Fruit fly (Drosophila melanogaster) whole organism, embryonic: Measurements from ENCODE around the gene hob.

ENCODE experiments used
- Awh ChIP-seq: fragments of 200-800 bp; sonication (Bioruptor generic); IDR thresholded peaks from 2 replicates; pipeline ENCODE4, ENCODE4 v1.3.6; 2022; ENCODE audit warnings: missing biosample characterization, missing genetic modification characterization
- B-H1 ChIP-seq: fragments of 200-800 bp; sonication (Bioruptor generic); IDR thresholded peaks from 3 replicates; pipeline ENCODE4 v1.3.6; 2022; ENCODE audit warnings: missing biosample characterization, missing genetic modification characterization
- CG10267 ChIP-seq: fragments of 200-800 bp; sonication (Bioruptor generic); optimal IDR thresholded peaks from 2 replicates; lab custom pipeline; 2018; ENCODE audit warnings: missing biosample characterization, mild to moderate bottlenecking, missing genetic modification characterization, moderate library complexity
- CG11456 ChIP-seq: fragments of 200-800 bp; sonication (Bioruptor generic); IDR thresholded peaks from 3 replicates; pipeline ENCODE4 v1.3.6; 2022; ENCODE audit warnings: missing biosample characterization, missing genetic modification characterization
- CG14014 ChIP-seq: fragments of 200-800 bp; sonication (Bioruptor generic); IDR thresholded peaks from 2 replicates; pipeline ENCODE4 v1.3.6; 2022; ENCODE audit warnings: missing biosample characterization, missing genetic modification characterization
- CG1603 ChIP-seq: fragments of 200-800 bp; sonication (Bioruptor generic); optimal IDR thresholded peaks from 2 replicates; lab custom pipeline; 2019; ENCODE audit warnings: missing biosample characterization, mild to moderate bottlenecking, missing genetic modification characterization, moderate library complexity
- CG17568 ChIP-seq: fragments of 200-800 bp; sonication (Bioruptor generic); optimal IDR thresholded peaks from 2 replicates; lab custom pipeline; 2018; ENCODE audit warnings: missing biosample characterization, mild to moderate bottlenecking, missing genetic modification characterization, moderate library complexity
- CG18599 ChIP-seq: fragments of 200-800 bp; sonication (Bioruptor generic); optimal IDR thresholded peaks from 3 replicates; lab custom pipeline; 2017; ENCODE audit warnings: missing biosample characterization, missing genetic modification characterization, mild to moderate bottlenecking, moderate library complexity, missing genetic modification reagents
- CG2120 ChIP-seq: fragments of 200-800 bp; sonication (Bioruptor generic); optimal IDR thresholded peaks from 3 replicates; lab custom pipeline; 2016; ENCODE audit warnings: missing biosample characterization, missing genetic modification characterization
- CG30403 ChIP-seq: fragments of 200-800 bp; sonication (Bioruptor generic); optimal IDR thresholded peaks from 3 replicates; lab custom pipeline; 2016; ENCODE audit warnings: missing biosample characterization, missing genetic modification characterization
- CG31441 ChIP-seq: fragments of 200-800 bp; sonication (Bioruptor generic); IDR thresholded peaks from 2 replicates; pipeline ENCODE4 v1.3.6; 2022; ENCODE audit warnings: missing biosample characterization, missing genetic modification characterization
- CG4328 ChIP-seq: fragments of 200-800 bp; sonication (Bioruptor generic); optimal IDR thresholded peaks from 3 replicates; lab custom pipeline; 2017; ENCODE audit warnings: missing biosample characterization, missing genetic modification reagents, missing genetic modification characterization
- CG8478 ChIP-seq: fragments of >200 bp; optimal IDR thresholded peaks from 2 replicates; lab custom pipeline; 2018
- Chrac-16 ChIP-seq: fragments of 200-800 bp; sonication (Bioruptor generic); optimal IDR thresholded peaks from 3 replicates; lab custom pipeline; 2016; ENCODE audit warnings: missing biosample characterization, missing genetic modification characterization
- CrebB ChIP-seq: fragments of 200-800 bp; sonication (Bioruptor generic); optimal IDR thresholded peaks from 3 replicates; lab custom pipeline; 2018; ENCODE audit warnings: missing biosample characterization, mild to moderate bottlenecking, missing genetic modification characterization
- Dp ChIP-seq: fragments of 200-800 bp; sonication (Bioruptor generic); optimal IDR thresholded peaks from 2 replicates; lab custom pipeline; 2018; ENCODE audit warnings: missing biosample characterization, mild to moderate bottlenecking, missing genetic modification characterization, moderate library complexity
- Fer1 ChIP-seq: fragments of 200-800 bp; sonication (Bioruptor generic); optimal IDR thresholded peaks from 2 replicates; lab custom pipeline; 2017; ENCODE audit warnings: missing biosample characterization, mild to moderate bottlenecking, missing genetic modification characterization
- Fer3 ChIP-seq: fragments of 200-800 bp; sonication (Bioruptor generic); optimal IDR thresholded peaks from 2 replicates; lab custom pipeline; 2018; ENCODE audit warnings: missing biosample characterization, mild to moderate bottlenecking, missing genetic modification characterization, moderate library complexity
- HLHmδ ChIP-seq: fragments of 200-800 bp; sonication (Bioruptor generic); optimal IDR thresholded peaks from 2 replicates; lab custom pipeline; 2018; ENCODE audit warnings: missing biosample characterization, mild to moderate bottlenecking, missing genetic modification characterization, moderate library complexity
- Hand ChIP-seq: fragments of 200-800 bp; sonication (Bioruptor generic); optimal IDR thresholded peaks from 2 replicates; lab custom pipeline; 2017; ENCODE audit warnings: mild to moderate bottlenecking, missing biosample characterization, missing genetic modification reagents, missing genetic modification characterization
- HmgD ChIP-seq: fragments of 200-800 bp; sonication (Bioruptor generic); optimal IDR thresholded peaks from 3 replicates; lab custom pipeline; 2016; ENCODE audit warnings: missing biosample characterization, missing genetic modification characterization
- Lpt ChIP-seq: fragments of >200 bp; optimal IDR thresholded peaks from 2 replicates; lab custom pipeline; 2018; ENCODE audit warnings: missing biosample characterization, missing genetic modification characterization
- NC2β ChIP-seq: fragments of 200-800 bp; sonication (Bioruptor generic); optimal IDR thresholded peaks from 2 replicates; lab custom pipeline; 2016; ENCODE audit warnings: missing biosample characterization, missing genetic modification characterization
- Neu2 ChIP-seq: fragments of 200-800 bp; sonication (Bioruptor generic); optimal IDR thresholded peaks from 3 replicates; lab custom pipeline; 2016; ENCODE audit warnings: missing biosample characterization, missing genetic modification characterization, borderline replicate concordance
- Sry-β ChIP-seq: fragments of 200-800 bp; sonication (Bioruptor generic); optimal IDR thresholded peaks from 2 replicates; lab custom pipeline; 2018; ENCODE audit warnings: missing biosample characterization, mild to moderate bottlenecking, missing genetic modification characterization, moderate library complexity
- Taf1 ChIP-seq: fragments of 200-800 bp; sonication (Bioruptor generic); IDR thresholded peaks from 2 replicates; pipeline ENCODE4 v1.3.6; 2022; ENCODE audit warnings: missing biosample characterization, missing genetic modification characterization
- Trl ChIP-seq, 3 experiments: fragments of >200 bp in 2 of 3; fragments of 200-800 bp in 1 of 3; sonication (Bioruptor generic) in 1 of 3; optimal IDR thresholded peaks; 2 replicates in 1 of 3; 3 replicates in 2 of 3; lab custom pipeline; 2016 to 2017; ENCODE audit warnings: missing biosample characterization in 1 of 3, missing genetic modification characterization in 1 of 3
- ara ChIP-seq: fragments of 200-800 bp; sonication (Bioruptor generic); IDR thresholded peaks from 2 replicates; pipeline ENCODE4 v1.3.6; 2022; ENCODE audit warnings: missing biosample characterization, missing genetic modification characterization
- bab2 ChIP-seq: fragments of 200-800 bp; sonication (Bioruptor generic); optimal IDR thresholded peaks from 2 replicates; lab custom pipeline; 2016; ENCODE audit warnings: missing biosample characterization, missing genetic modification characterization
- bcd ChIP-seq: fragments of 200-800 bp; sonication (Bioruptor generic); optimal IDR thresholded peaks from 2 replicates; lab custom pipeline; 2017; ENCODE audit warnings: missing biosample characterization, mild to moderate bottlenecking, missing genetic modification characterization
- cato ChIP-seq: fragments of 200-800 bp; sonication (Bioruptor generic); optimal IDR thresholded peaks from 2 replicates; lab custom pipeline; 2016; ENCODE audit warnings: missing biosample characterization, missing genetic modification characterization, borderline replicate concordance
- chn ChIP-seq: fragments of 200-800 bp; sonication (Bioruptor generic); optimal IDR thresholded peaks from 2 replicates; lab custom pipeline; 2016; ENCODE audit warnings: missing biosample characterization, missing genetic modification characterization
- crc ChIP-seq: fragments of 200-800 bp; sonication (Bioruptor generic); optimal IDR thresholded peaks from 2 replicates; lab custom pipeline; 2016; ENCODE audit warnings: missing biosample characterization, missing genetic modification characterization
- dati ChIP-seq: fragments of 200-800 bp; sonication (Bioruptor generic); IDR thresholded peaks from 2 replicates; pipeline ENCODE4 v1.3.6; 2022; ENCODE audit warnings: missing biosample characterization, missing genetic modification characterization
- dmrt99B ChIP-seq: fragments of 200-800 bp; sonication (Bioruptor generic); optimal IDR thresholded peaks from 2 replicates; lab custom pipeline; 2018; ENCODE audit warnings: missing biosample characterization, mild to moderate bottlenecking, missing genetic modification characterization, moderate library complexity
- gcm2 ChIP-seq: fragments of 200-800 bp; sonication (Bioruptor generic); optimal IDR thresholded peaks from 2 replicates; lab custom pipeline; 2016; ENCODE audit warnings: missing biosample characterization, missing genetic modification characterization
- ham ChIP-seq: fragments of 200-800 bp; sonication (Bioruptor generic); IDR thresholded peaks from 2 replicates; pipeline ENCODE4 v1.3.6; 2022; ENCODE audit warnings: missing biosample characterization, missing genetic modification characterization
- hkb ChIP-seq, 2 experiments: fragments of 200-800 bp in 1 of 2; fragments of >200 bp in 1 of 2; sonication (Bioruptor generic) in 1 of 2; IDR thresholded peaks in 1 of 2; optimal IDR thresholded peaks in 1 of 2; 2 replicates each; pipeline versions ENCODE4 v1.3.6 to Lab custom; 2017 to 2022; ENCODE audit warnings: missing biosample characterization in 1 of 2, missing genetic modification characterization in 1 of 2
- ind ChIP-seq: fragments of 200-800 bp; sonication (Bioruptor generic); optimal IDR thresholded peaks from 3 replicates; lab custom pipeline; 2016; ENCODE audit warnings: missing biosample characterization, missing genetic modification characterization
- kah ChIP-seq: fragments of 200-800 bp; sonication (Bioruptor generic); optimal IDR thresholded peaks from 2 replicates; lab custom pipeline; 2018; ENCODE audit warnings: missing biosample characterization, mild to moderate bottlenecking, missing genetic modification characterization
- lov ChIP-seq, 2 experiments: fragments of 200-800 bp in 1 of 2; fragments of >200 bp in 1 of 2; sonication (Bioruptor generic) in 1 of 2; IDR thresholded peaks in 1 of 2; optimal IDR thresholded peaks in 1 of 2; 2 replicates in 1 of 2; 3 replicates in 1 of 2; pipeline versions ENCODE4 v1.3.6 to Lab custom; 2017 to 2022; ENCODE audit warnings: missing biosample characterization in 1 of 2, missing genetic modification characterization in 1 of 2
- maf-S ChIP-seq: fragments of 200-800 bp; sonication (Bioruptor generic); optimal IDR thresholded peaks from 2 replicates; lab custom pipeline; 2016; ENCODE audit warnings: missing biosample characterization, missing genetic modification characterization
- rib ChIP-seq: fragments of 200-800 bp; sonication (Bioruptor generic); IDR thresholded peaks from 2 replicates; pipeline ENCODE4 v1.3.6; 2022; ENCODE audit warnings: missing biosample characterization, missing genetic modification characterization
- sc ChIP-seq, 3 experiments: fragments of >200 bp in 2 of 3; fragments of 200-800 bp in 1 of 3; sonication (Bioruptor generic) in 1 of 3; optimal IDR thresholded peaks; 2 replicates in 2 of 3; 3 replicates in 1 of 3; lab custom pipeline; 2017; ENCODE audit warnings: mild to moderate bottlenecking in 1 of 3, missing biosample characterization in 1 of 3, missing genetic modification characterization in 1 of 3, missing genetic modification reagents in 1 of 3
- shn ChIP-seq: fragments of 200-800 bp; sonication (Bioruptor generic); optimal IDR thresholded peaks from 3 replicates; lab custom pipeline; 2016; ENCODE audit warnings: missing biosample characterization, missing genetic modification characterization
- stc ChIP-seq: fragments of 200-800 bp; sonication (Bioruptor generic); IDR thresholded peaks from 2 replicates; pipeline ENCODE4 v1.3.6; 2022; ENCODE audit warnings: missing biosample characterization, missing genetic modification characterization
- tio ChIP-seq: fragments of 200-800 bp; sonication (Bioruptor generic); optimal IDR thresholded peaks from 2 replicates; lab custom pipeline; 2017; ENCODE audit warnings: missing biosample characterization, missing genetic modification characterization, inconsistent platforms
- unpg ChIP-seq: fragments of 200-800 bp; sonication (Bioruptor generic); optimal IDR thresholded peaks from 3 replicates; lab custom pipeline; 2018; ENCODE audit warnings: missing biosample characterization, mild to moderate bottlenecking, missing genetic modification characterization, moderate library complexity
- zen ChIP-seq: fragments of 200-800 bp; sonication (Bioruptor generic); optimal IDR thresholded peaks from 3 replicates; lab custom pipeline; 2018; ENCODE audit warnings: missing biosample characterization, mild to moderate bottlenecking, missing genetic modification characterization, moderate library complexity

hob gene

DNA sequence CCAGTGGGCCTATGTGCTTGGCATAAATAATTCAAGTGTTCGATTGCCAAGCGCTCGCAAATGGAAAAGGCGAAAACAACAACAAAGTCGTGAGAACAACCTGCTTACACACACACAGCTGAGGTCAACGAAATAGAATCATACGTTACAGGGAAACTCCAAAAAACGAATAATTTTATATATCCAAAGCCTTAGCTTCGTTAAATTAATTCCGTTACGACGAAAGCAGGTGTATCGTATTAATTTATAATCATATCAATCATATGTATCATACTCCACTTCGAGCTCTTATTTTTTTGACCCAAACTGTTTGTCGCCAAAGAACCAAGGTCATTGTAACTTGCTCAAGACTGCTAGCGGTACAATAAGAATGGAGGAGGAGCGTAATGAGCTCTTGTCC is 39.2 kb downstream of the hob start (continued):
- peak; percentile 45 for TF ChIP-seq cato (GFP tag; lab: Kevin White, UChicago)
- TF ChIP-seq rib (GFP tag; lab: Robert Waterston, UW): 0 out of 2 replicates have a peak, but pooled peaks have one; percentile 40
- peak; percentile 85 for TF ChIP-seq stc
- peak; percentile 89 for TF ChIP-seq Fer3 (tag; lab: Kevin White, UChicago)
- peak; percentile 42; the same call in 1 of the 2 replicates for TF ChIP-seq ham (GFP tag; lab: Robert Waterston, UW)
- peak; percentile 82 for TF ChIP-seq Taf1 (GFP tag; lab: Robert Waterston, UW)
- peak; percentile 85 for TF ChIP-seq ind (GFP tag; lab: Kevin White, UChicago)
- TF ChIP-seq Hand (GFP tag; lab: Kevin White, UChicago): peak; percentile 64
- peak; percentile 68 for TF ChIP-seq zen (tag; lab: Kevin White, UChicago)
- TF ChIP-seq Dp: no peak
- peak; percentile 89 for TF ChIP-seq CG14014 (GFP tag; lab: Robert Waterston, UW)
- TF ChIP-seq CG30403 (GFP tag; lab: Kevin White, UChicago): peak; percentile 86
- peak; percentile 70 for TF ChIP-seq CrebB (tag; lab: Kevin White, UChicago)
- peak; percentile 52 for TF ChIP-seq NC2β (GFP tag; lab: Kevin White, UChicago)
- no peak for TF ChIP-seq hkb (optimal IDR thresholded peaks at IDR 0.05; lab: Kevin White, UChicago)
- peak; percentile 95 for TF ChIP-seq hkb (GFP tag; IDR thresholded peaks at IDR 0.05; lab: Robert Waterston, UW)
- peak; percentile 91 for TF ChIP-seq CG18599 (GFP tag; lab: Kevin White, UChicago)
- peak; percentile 48 for TF ChIP-seq CG4328 (GFP tag; lab: Kevin White, UChicago)
- no peak for TF ChIP-seq HLHmδ (GFP tag; lab: Kevin White, UChicago)
- TF ChIP-seq bab2 (GFP tag; lab: Kevin White, UChicago): peak; percentile 88
- TF ChIP-seq dmrt99B (tag; lab: Kevin White, UChicago): no peak
- peak; percentile 90 for TF ChIP-seq CG1603 (tag; lab: Kevin White, UChicago)
- peak; percentile 86 for TF ChIP-seq Awh (GFP tag; lab: Robert Waterston, UW)
- TF ChIP-seq maf-S: peak; percentile 80
- TF ChIP-seq gcm2 (GFP tag; lab: Kevin White, UChicago): peak; percentile 83
- TF ChIP-seq kah (GFP tag; lab: Kevin White, UChicago): peak; percentile 80
- TF ChIP-seq Sry-β (GFP tag; lab: Kevin White, UChicago): no peak
- TF ChIP-seq dati (GFP tag; lab: Robert Waterston, UW): peak; percentile 77
- peak; percentile 89 for TF ChIP-seq ara (GFP tag; lab: Robert Waterston, UW)
- TF ChIP-seq HmgD: no peak
- TF ChIP-seq lov (optimal IDR thresholded peaks at IDR 0.05; lab: Kevin White, UChicago): no peak
- TF ChIP-seq lov (GFP tag; IDR thresholded peaks at IDR 0.05; lab: Robert Waterston, UW): peak; percentile 79; the same call in 1 of the 3 replicates
- peak; percentile 88 for TF ChIP-seq bcd (GFP tag; lab: Kevin White, UChicago)
- TF ChIP-seq sc (optimal IDR thresholded peaks at IDR 0.05; lab: Kevin White, UChicago): no peak
- peak; percentile 50 for TF ChIP-seq sc (GFP tag; optimal IDR thresholded peaks at IDR 0.05; lab: Kevin White, UChicago)
- peak; percentile 92 for TF ChIP-seq CG11456 (GFP tag; lab: Robert Waterston, UW)
- peak; percentile 79 for TF ChIP-seq chn
- no peak for TF ChIP-seq Trl (optimal IDR thresholded peaks at IDR 0.05; lab: Kevin White, UChicago)
- TF ChIP-seq Trl (GFP tag; optimal IDR thresholded peaks at IDR 0.05; lab: Kevin White, UChicago): peak; percentile 89
- peak; percentile 87 for TF ChIP-seq CG2120
- TF ChIP-seq unpg (GFP tag; lab: Kevin White, UChicago): peak; percentile 94
- peak; percentile 83 for TF ChIP-seq CG10267
- TF ChIP-seq shn (GFP tag; lab: Kevin White, UChicago): peak; percentile 43
- TF ChIP-seq Lpt (GFP tag; lab: Kevin White, UChicago): no peak
- peak; percentile 81 for TF ChIP-seq Chrac-16
- TF ChIP-seq Fer1 (GFP tag; lab: Kevin White, UChicago): no peak
- TF ChIP-seq crc (GFP tag; lab: Kevin White, UChicago): peak; percentile 78
- no peak for TF ChIP-seq tio (GFP tag; lab: Kevin White, UChicago)
- no peak for TF ChIP-seq CG31441 (GFP tag; lab: Robert Waterston, UW)
- no peak for TF ChIP-seq Neu2 (GFP tag; lab: Kevin White, UChicago)
- TF ChIP-seq CG17568: no peak
- TF ChIP-seq B-H1 (GFP tag; lab: Robert Waterston, UW): peak; percentile 90
- no peak for TF ChIP-seq CG8478 (lab: Kevin White, UChicago)
